Fruit fly (Drosophila melanogaster) whole organism, pupa: ENCODE results near the gene CG15731.

Experiments used
- CG10348 ChIP-seq: fragments of 200-800 bp; sonication (Bioruptor generic); IDR thresholded peaks from 2 replicates; pipeline ENCODE4 v1.3.6; 2022; ENCODE audit warnings: missing biosample characterization, missing genetic modification characterization
- CG12605 ChIP-seq: fragments of 200-800 bp; sonication (Bioruptor generic); IDR thresholded peaks from 2 replicates; pipeline ENCODE4 v1.3.6; 2022; ENCODE audit warnings: missing biosample characterization, missing genetic modification characterization
- CG13204 ChIP-seq: fragments of 200-800 bp; sonication (Bioruptor generic); optimal IDR thresholded peaks from 2 replicates; lab custom pipeline; 2018; ENCODE audit warnings: missing biosample characterization, mild to moderate bottlenecking, missing genetic modification characterization, moderate library complexity
- CG14655 ChIP-seq: fragments of 200-800 bp; sonication (Bioruptor generic); optimal IDR thresholded peaks from 3 replicates; lab custom pipeline; 2017; ENCODE audit warnings: mild to moderate bottlenecking, missing biosample characterization, missing genetic modification reagents, missing genetic modification characterization
- CG15710 ChIP-seq: fragments of 200-800 bp; sonication (Bioruptor generic); optimal IDR thresholded peaks from 2 replicates; lab custom pipeline; 2018; ENCODE audit warnings: missing biosample characterization, mild to moderate bottlenecking, missing genetic modification characterization, moderate library complexity
- CG17806 ChIP-seq: fragments of 200-800 bp; sonication (Bioruptor generic); optimal IDR thresholded peaks from 2 replicates; lab custom pipeline; 2018; ENCODE audit warnings: missing biosample characterization, mild to moderate bottlenecking, missing genetic modification characterization, moderate library complexity
- CG32121 ChIP-seq: fragments of 200-800 bp; sonication (Bioruptor generic); IDR thresholded peaks from 2 replicates; pipeline ENCODE4 v1.3.6; 2022; ENCODE audit warnings: missing biosample characterization, missing genetic modification characterization
- CG34367 ChIP-seq: fragments of 200-800 bp; sonication (Bioruptor generic); optimal IDR thresholded peaks from 2 replicates; lab custom pipeline; 2018; ENCODE audit warnings: missing biosample characterization, mild to moderate bottlenecking, missing genetic modification characterization
- CG4496 ChIP-seq: fragments of 200-800 bp; sonication (Bioruptor generic); IDR thresholded peaks from 3 replicates; pipeline ENCODE4 v1.3.6; 2022; ENCODE audit warnings: missing biosample characterization, missing genetic modification characterization
- CG8159 ChIP-seq: fragments of 200-800 bp; sonication (Bioruptor generic); optimal IDR thresholded peaks from 3 replicates; lab custom pipeline; 2018; ENCODE audit warnings: missing biosample characterization, mild to moderate bottlenecking, missing genetic modification characterization, moderate library complexity
- CG8301 ChIP-seq: fragments of 200-800 bp; sonication (Bioruptor generic); optimal IDR thresholded peaks from 2 replicates; lab custom pipeline; 2018; ENCODE audit warnings: missing biosample characterization, mild to moderate bottlenecking, missing genetic modification characterization
- CG9948 ChIP-seq: fragments of 200-800 bp; sonication (Bioruptor generic); optimal IDR thresholded peaks from 2 replicates; lab custom pipeline; 2018; ENCODE audit warnings: missing biosample characterization, mild to moderate bottlenecking, missing genetic modification characterization, moderate library complexity
- D1 ChIP-seq: fragments of 200-800 bp; sonication (Bioruptor generic); optimal IDR thresholded peaks from 2 replicates; lab custom pipeline; 2018; ENCODE audit warnings: missing biosample characterization, mild to moderate bottlenecking, missing genetic modification characterization, moderate library complexity
- EcR ChIP-seq: fragments of 200-800 bp; sonication (Bioruptor generic); optimal IDR thresholded peaks from 3 replicates; lab custom pipeline; 2019; ENCODE audit warnings: missing biosample characterization, missing genetic modification characterization, mild to moderate bottlenecking, moderate library complexity, missing genetic modification reagents
- Ets98B ChIP-seq: fragments of 200-800 bp; sonication (Bioruptor generic); IDR thresholded peaks from 2 replicates; pipeline ENCODE4 v1.3.6; 2022; ENCODE audit warnings: missing biosample characterization, missing genetic modification characterization
- Pif1A ChIP-seq: fragments of 200-800 bp; sonication (Bioruptor generic); optimal IDR thresholded peaks from 3 replicates; lab custom pipeline; 2016; ENCODE audit warnings: missing biosample characterization, missing genetic modification characterization
- Pif1B ChIP-seq: fragments of 200-800 bp; sonication (Bioruptor generic); optimal IDR thresholded peaks from 3 replicates; lab custom pipeline; 2016; ENCODE audit warnings: missing biosample characterization, missing genetic modification characterization
- Snoo ChIP-seq: fragments of 200-800 bp; sonication (Bioruptor generic); optimal IDR thresholded peaks from 3 replicates; lab custom pipeline; 2017; ENCODE audit warnings: missing biosample characterization, mild to moderate bottlenecking, missing genetic modification characterization, inconsistent platforms
- fd96Ca ChIP-seq: fragments of 200-800 bp; sonication (Bioruptor generic); IDR thresholded peaks from 3 replicates; pipeline ENCODE4 v1.3.6; 2022; ENCODE audit warnings: missing biosample characterization, missing genetic modification characterization
- gl ChIP-seq: fragments of 200-800 bp; sonication (Bioruptor generic); optimal IDR thresholded peaks from 2 replicates; lab custom pipeline; 2018; ENCODE audit warnings: missing biosample characterization, mild to moderate bottlenecking, missing genetic modification characterization
- rn ChIP-seq: fragments of 200-800 bp; sonication (Bioruptor generic); IDR thresholded peaks from 2 replicates; pipeline ENCODE4 v1.3.6; 2022; ENCODE audit warnings: missing biosample characterization, missing genetic modification characterization

The CG15731 gene

DNA sequence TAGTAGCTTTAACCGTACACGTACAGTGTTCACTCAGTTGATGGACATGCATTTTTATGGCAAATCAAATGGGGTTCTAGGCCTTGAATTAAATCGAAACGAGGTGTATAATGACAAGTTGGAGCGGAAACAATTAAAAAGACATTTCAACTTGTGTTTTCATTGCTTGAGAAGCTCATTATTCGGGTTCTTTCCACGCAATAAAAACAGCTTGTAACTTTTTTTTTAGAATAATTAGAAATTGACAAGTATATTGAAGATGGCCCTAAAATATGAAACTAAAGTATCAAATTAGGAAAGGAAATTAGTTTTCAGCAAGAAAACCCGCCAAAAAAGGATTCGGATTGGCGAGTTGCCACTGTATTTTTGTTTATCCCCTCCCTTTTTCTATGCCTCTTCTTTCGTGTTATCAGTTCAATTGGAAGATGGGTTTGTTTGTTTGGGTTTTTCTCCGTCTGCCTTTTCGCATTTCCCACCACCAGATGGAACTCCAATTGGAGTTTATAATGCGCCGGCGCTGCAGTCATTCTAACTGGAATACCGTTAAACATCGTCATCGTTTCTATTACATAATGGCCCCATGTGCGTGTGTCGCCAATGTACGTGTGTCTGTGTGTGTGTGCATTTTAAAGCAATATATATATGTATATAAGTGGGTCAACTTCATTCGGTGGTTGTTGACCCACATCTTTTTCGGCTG is 9.1 kb upstream of the CG15731 start:
- TF ChIP-seq CG9948 (tag; lab: Kevin White, UChicago) (no peak), gl (tag; lab: Kevin White, UChicago) (no peak), Snoo (tag; lab: Kevin White, UChicago) (no peak), CG12605 (GFP tag; lab: Robert Waterston, UW) (no peak), CG8301 (tag; lab: Kevin White, UChicago) (no peak), CG17806 (tag; lab: Kevin White, UChicago) (no peak), CG32121 (GFP tag; lab: Robert Waterston, UW) (no peak), CG15710 (tag; lab: Kevin White, UChicago) (no peak), Pif1A (GFP tag; lab: Kevin White, UChicago) (no peak), CG13204 (no peak), Ets98B (no peak)

DNA sequence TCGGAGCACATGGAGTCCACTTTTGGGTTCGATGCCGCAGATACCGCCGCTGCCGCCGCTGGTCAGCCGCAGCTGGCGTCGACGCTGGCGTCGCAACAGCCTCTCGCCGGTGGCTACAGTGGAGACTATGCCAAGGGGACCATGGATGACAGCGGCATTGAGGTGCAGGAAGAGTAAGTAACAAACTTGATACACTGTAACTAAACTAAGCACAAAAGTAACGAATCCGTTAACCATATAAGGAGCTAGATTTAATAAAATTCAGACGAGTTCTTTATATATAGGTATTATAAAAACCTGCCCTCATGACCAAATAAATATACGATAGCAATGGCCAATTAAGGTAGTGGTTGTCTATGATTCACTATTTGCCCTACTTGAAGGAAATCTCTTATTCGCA is 7.8 kb upstream of the CG15731 start:
- TF ChIP-seq Pif1A (GFP tag; lab: Kevin White, UChicago): no peak
- TF ChIP-seq CG8159 (tag; lab: Kevin White, UChicago): no peak
- no peak for TF ChIP-seq Pif1B (GFP tag; lab: Kevin White, UChicago)
- no peak for TF ChIP-seq gl (tag; lab: Kevin White, UChicago)
- no peak for TF ChIP-seq CG32121 (GFP tag; lab: Robert Waterston, UW)
- TF ChIP-seq CG14655 (GFP tag; lab: Kevin White, UChicago): no peak
- TF ChIP-seq CG8301 (tag; lab: Kevin White, UChicago): no peak
- TF ChIP-seq CG4496 (GFP tag; lab: Robert Waterston, UW): no peak
- TF ChIP-seq CG12605 (GFP tag; lab: Robert Waterston, UW): no peak

- TF ChIP-seq CG9948 (tag; lab: Kevin White, UChicago): no peak
- TF ChIP-seq CG4496 (GFP tag; lab: Robert Waterston, UW): no peak
- TF ChIP-seq CG15710 (tag; lab: Kevin White, UChicago): no peak
- no peak for TF ChIP-seq Ets98B
- TF ChIP-seq CG10348 (GFP tag; lab: Robert Waterston, UW): no peak
- peak; percentile 54 for TF ChIP-seq EcR (GFP tag; lab: Kevin White, UChicago)
- no peak for TF ChIP-seq CG14655 (GFP tag; lab: Kevin White, UChicago)
- no peak for TF ChIP-seq CG13204
These were observed 6.0 kb upstream of the CG15731 start for dm6 chrX:12463560-12463959.

DNA sequence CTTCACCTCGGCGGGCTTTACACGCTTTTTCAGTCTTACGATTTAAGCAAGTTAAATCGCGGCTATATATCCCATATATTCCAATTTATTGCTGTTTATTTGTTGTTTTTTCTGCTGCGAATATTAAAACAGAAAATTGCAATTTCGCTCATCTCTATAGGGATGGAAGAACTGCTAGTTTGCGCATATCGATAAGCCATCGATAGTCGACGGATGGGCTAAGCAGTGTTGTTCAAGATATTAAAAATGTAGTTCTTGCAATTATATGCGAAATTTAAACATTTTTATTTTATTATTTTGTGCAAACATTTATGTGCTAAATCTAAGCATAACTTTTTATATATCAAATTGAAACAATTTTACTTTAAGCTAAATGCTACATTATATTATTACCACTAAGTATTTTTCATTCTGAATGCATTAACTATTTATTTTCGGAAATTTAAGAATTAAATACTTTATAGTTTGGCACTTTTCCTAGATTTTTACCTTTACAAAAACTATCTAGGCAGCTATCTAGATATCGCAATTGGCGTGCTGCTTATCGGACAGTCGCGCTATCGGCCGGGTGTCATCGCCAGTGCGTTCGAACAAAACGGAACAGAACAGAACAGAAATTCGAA is 5.5 kb upstream of the CG15731 start, which contains the start of the genes Rab40 and CG42258:
Gene Rab40 (minus strand): TSS at position 177 of the 623 bp plus-strand sequence.
Gene CG42258 (plus strand): TSS at position 593 of the 623 bp plus-strand sequence.
- TF ChIP-seq CG14655 (GFP tag; lab: Kevin White, UChicago) (peak; percentile 19), Pif1A (GFP tag; lab: Kevin White, UChicago) (peak; percentile 17), CG4496 (GFP tag; lab: Robert Waterston, UW) (peak; percentile 72), CG34367 (tag; lab: Kevin White, UChicago) (no peak), Ets98B (peak; percentile 17; the same call in 1 of the 2 replicates), CG10348 (GFP tag; lab: Robert Waterston, UW) (no peak), CG9948 (tag; lab: Kevin White, UChicago) (peak; percentile 3)

dm6 chrX:12462216-12462615 is 4.7 kb upstream of the CG15731 start:
- TF ChIP-seq CG17806 (tag; lab: Kevin White, UChicago) (no peak), Snoo (tag; lab: Kevin White, UChicago) (no peak), D1 (peak; percentile 6), CG4496 (GFP tag; lab: Robert Waterston, UW) (no peak)

DNA sequence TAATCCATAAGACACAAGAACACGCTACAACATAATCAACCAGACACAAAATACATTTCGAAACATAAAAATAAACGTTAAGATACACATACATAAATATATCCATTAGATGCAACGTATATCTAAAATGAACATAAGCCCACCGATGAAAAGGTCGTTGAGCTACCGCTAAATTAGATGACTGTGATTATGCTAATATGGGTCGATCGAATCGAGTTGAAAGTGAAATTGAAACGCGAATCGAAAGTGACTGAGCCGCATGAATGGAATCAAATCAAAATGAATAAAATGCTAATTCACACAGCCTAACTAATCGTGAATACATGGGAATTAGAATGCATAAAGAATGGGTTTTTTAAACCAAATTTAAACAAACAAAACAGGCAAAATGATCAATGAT is 1.7 kb downstream of the CG15731 start:
- TF ChIP-seq CG9948 (tag; lab: Kevin White, UChicago) (no peak), Pif1B (GFP tag; lab: Kevin White, UChicago) (no peak), CG10348 (GFP tag; lab: Robert Waterston, UW) (no peak), CG32121 (GFP tag; lab: Robert Waterston, UW) (no peak), CG13204 (no peak), gl (tag; lab: Kevin White, UChicago) (no peak), CG8301 (tag; lab: Kevin White, UChicago) (no peak), fd96Ca (GFP tag; lab: Robert Waterston, UW) (no peak)

dm6 chrX:12454358-12454757 is 3.2 kb downstream of the CG15731 start, which contains the start of gene CG15927:
Gene CG15927 (plus strand): TSS chrX:12454729.
- peak; percentile 40 for TF ChIP-seq Pif1A (GFP tag; lab: Kevin White, UChicago)
- TF ChIP-seq CG32121 (GFP tag; lab: Robert Waterston, UW): peak; percentile 63
- TF ChIP-seq CG34367 (tag; lab: Kevin White, UChicago): no peak
- no peak for TF ChIP-seq CG4496 (GFP tag; lab: Robert Waterston, UW)
- TF ChIP-seq EcR (GFP tag; lab: Kevin White, UChicago): no peak
- no peak for TF ChIP-seq CG14655 (GFP tag; lab: Kevin White, UChicago)
- TF ChIP-seq gl (tag; lab: Kevin White, UChicago): no peak
- TF ChIP-seq CG15710 (tag; lab: Kevin White, UChicago): no peak
- no peak for TF ChIP-seq CG8159 (tag; lab: Kevin White, UChicago)
- no peak for TF ChIP-seq D1
- no peak for TF ChIP-seq Pif1B (GFP tag; lab: Kevin White, UChicago)
- peak; percentile 26 for TF ChIP-seq CG8301 (tag; lab: Kevin White, UChicago)
- TF ChIP-seq CG12605 (GFP tag; lab: Robert Waterston, UW): no peak
- no peak for TF ChIP-seq rn
- TF ChIP-seq CG9948 (tag; lab: Kevin White, UChicago): no peak
